Fruit fly (Drosophila melanogaster): Measurements from ENCODE around the gene CG42394.
A peak's percentile ranks its signal among the peaks of the same experiment; 100 is the strongest.

The CG42394 gene

DNA sequence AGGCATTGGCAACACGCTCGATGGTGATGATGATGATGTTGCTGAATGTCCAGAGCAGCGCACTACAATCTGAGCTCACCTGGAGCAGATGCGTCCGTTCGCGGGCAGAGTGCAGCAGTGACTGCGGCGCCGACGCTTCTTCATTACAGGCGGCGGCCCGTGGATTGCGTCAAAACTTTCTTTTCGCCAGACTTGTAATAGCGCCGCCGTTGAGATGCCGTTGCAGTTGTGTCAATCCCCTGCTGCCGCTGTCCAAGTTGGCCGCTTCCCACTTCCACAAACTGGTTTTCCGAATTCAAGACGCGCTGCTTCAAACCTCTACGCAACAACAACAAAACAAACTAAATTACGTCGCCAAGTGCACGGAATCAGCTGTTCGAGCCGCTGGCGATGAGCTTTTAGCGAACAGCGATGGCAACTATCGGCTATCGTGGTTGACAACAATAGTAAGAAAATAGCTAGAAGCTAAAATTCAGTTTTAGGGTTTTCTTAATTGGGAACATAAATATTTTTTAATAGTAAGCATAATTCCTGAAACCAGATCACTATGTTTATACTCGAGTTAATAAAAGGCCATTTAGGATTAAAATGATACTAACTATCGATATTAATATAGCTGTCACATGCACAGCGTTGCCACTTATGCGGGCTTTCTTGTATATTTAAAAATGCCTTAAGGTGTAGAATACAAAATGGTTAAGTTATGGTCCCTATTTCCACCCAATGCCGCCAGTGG lies 32.4 kb downstream of the CG42394 start, which contains the start of gene Tpc1 (continued):
- TF ChIP-seq toy (GFP tag; IDR thresholded peaks at IDR 0.05) (no peak), CG33213 (GFP tag; optimal IDR thresholded peaks at IDR 0.05) (peak; percentile 28), tio (GFP tag; optimal IDR thresholded peaks at IDR 0.05) (no peak), Rfx (GFP tag; IDR thresholded peaks at IDR 0.05) (peak; percentile 51), Scr (GFP tag; IDR thresholded peaks at IDR 0.05; ENCODE audit: partially characterized antibody) (peak; percentile 93), CkIIα-i1 (GFP tag; IDR thresholded peaks at IDR 0.05) (no peak), fd102C (GFP tag; optimal IDR thresholded peaks at IDR 0.05) (no peak), gro (GFP tag; optimal IDR thresholded peaks at IDR 0.05) (peak; percentile 63), CG7556 (GFP tag; optimal IDR thresholded peaks at IDR 0.05) (no peak), Nf-YA (GFP tag; IDR thresholded peaks at IDR 0.05) (no peak), insv (GFP tag; optimal IDR thresholded peaks at IDR 0.05) (no peak), Myb (GFP tag; optimal IDR thresholded peaks at IDR 0.05) (peak; percentile 39), bcd (GFP tag; optimal IDR thresholded peaks at IDR 0.05) (peak; percentile 20), CG18764 (GFP tag; optimal IDR thresholded peaks at IDR 0.05) (no peak), CG12299 (tag; optimal IDR thresholded peaks at IDR 0.05) (no peak), maf-S (GFP tag; optimal IDR thresholded peaks at IDR 0.05) (peak; percentile 41), Dip3 (GFP tag; optimal IDR thresholded peaks at IDR 0.05) (peak; percentile 40), Atf-2 (GFP tag; optimal IDR thresholded peaks at IDR 0.05) (no peak), CG6813 (GFP tag; optimal IDR thresholded peaks at IDR 0.05) (no peak), al (GFP tag; IDR thresholded peaks at IDR 0.05) (no peak), Deaf1 (tag; optimal IDR thresholded peaks at IDR 0.05) (no peak), Spps (tag; optimal IDR thresholded peaks at IDR 0.05) (no peak), CG4404 (GFP tag; IDR thresholded peaks at IDR 0.05) (no peak), shn (GFP tag; optimal IDR thresholded peaks at IDR 0.05) (peak; percentile 10), CG8944 (GFP tag; optimal IDR thresholded peaks at IDR 0.05) (no peak), tna (GFP tag; IDR thresholded peaks at IDR 0.05; ENCODE audit: partially characterized antibody) (peak; percentile 22; the same call in 1 of the 2 replicates), Hmx (GFP tag; optimal IDR thresholded peaks at IDR 0.05) (peak; percentile 9), jing (GFP tag; optimal IDR thresholded peaks at IDR 0.05) (no peak), jigr1 (GFP tag; IDR thresholded peaks at IDR 0.05) (no peak), CG7928 (GFP tag; optimal IDR thresholded peaks at IDR 0.05) (no peak), CG17568 (GFP tag; optimal IDR thresholded peaks at IDR 0.05) (no peak), CG13624 (GFP tag; optimal IDR thresholded peaks at IDR 0.05) (peak; percentile 81), CG16863 (GFP tag; optimal IDR thresholded peaks at IDR 0.05) (peak; percentile 17), Sin3A (optimal IDR thresholded peaks at IDR 0.05) (peak; percentile 79), CG16813 (GFP tag; IDR thresholded peaks at IDR 0.05; ENCODE audit: partially characterized antibody) (peak; percentile 89), CG6765 (GFP tag; optimal IDR thresholded peaks at IDR 0.05) (no peak), Dip2 (GFP tag; IDR thresholded peaks at IDR 0.05) (no peak), CG18262 (tag; optimal IDR thresholded peaks at IDR 0.05) (peak; percentile 0), pzg (GFP tag; optimal IDR thresholded peaks at IDR 0.05) (peak; percentile 69), C15 (GFP tag; IDR thresholded peaks at IDR 0.05) (no peak), vnd (GFP tag; IDR thresholded peaks at IDR 0.05; ENCODE audit: partially characterized antibody) (peak; percentile 79), ftz-f1 (GFP tag; optimal IDR thresholded peaks at IDR 0.05) (peak; percentile 5), Elba2 (GFP tag; optimal IDR thresholded peaks at IDR 0.05) (no peak), CG32532 (GFP tag; IDR thresholded peaks at IDR 0.05) (peak; percentile 46; the same call in 1 of the 2 replicates), Oaz (GFP tag; IDR thresholded peaks at IDR 0.05) (no peak), PHDP (tag; optimal IDR thresholded peaks at IDR 0.05) (no peak), gem (tag; optimal IDR thresholded peaks at IDR 0.05) (peak; percentile 57), Hr3 (GFP tag; optimal IDR thresholded peaks at IDR 0.05) (peak; percentile 23), Drgx (GFP tag; IDR thresholded peaks at IDR 0.05) (no peak), fru (optimal IDR thresholded peaks at IDR 0.05) (no peak), stwl (tag; optimal IDR thresholded peaks at IDR 0.05) (peak; percentile 36)

All from whole organism, embryonic.